Fruit fly (Drosophila melanogaster) ovary, adult (tissue): ENCODE measurements around the gene Lrrk.

Experiments used
- CG17801 ChIP-seq: fragments of 200-800 bp; optimal IDR thresholded peaks from 2 replicates; lab custom pipeline; 2019; ENCODE audit warnings: missing biosample characterization, mild to moderate bottlenecking, missing genetic modification characterization, moderate library complexity; ENCODE audit not compliant: partially characterized antibody

Lrrk gene

DNA sequence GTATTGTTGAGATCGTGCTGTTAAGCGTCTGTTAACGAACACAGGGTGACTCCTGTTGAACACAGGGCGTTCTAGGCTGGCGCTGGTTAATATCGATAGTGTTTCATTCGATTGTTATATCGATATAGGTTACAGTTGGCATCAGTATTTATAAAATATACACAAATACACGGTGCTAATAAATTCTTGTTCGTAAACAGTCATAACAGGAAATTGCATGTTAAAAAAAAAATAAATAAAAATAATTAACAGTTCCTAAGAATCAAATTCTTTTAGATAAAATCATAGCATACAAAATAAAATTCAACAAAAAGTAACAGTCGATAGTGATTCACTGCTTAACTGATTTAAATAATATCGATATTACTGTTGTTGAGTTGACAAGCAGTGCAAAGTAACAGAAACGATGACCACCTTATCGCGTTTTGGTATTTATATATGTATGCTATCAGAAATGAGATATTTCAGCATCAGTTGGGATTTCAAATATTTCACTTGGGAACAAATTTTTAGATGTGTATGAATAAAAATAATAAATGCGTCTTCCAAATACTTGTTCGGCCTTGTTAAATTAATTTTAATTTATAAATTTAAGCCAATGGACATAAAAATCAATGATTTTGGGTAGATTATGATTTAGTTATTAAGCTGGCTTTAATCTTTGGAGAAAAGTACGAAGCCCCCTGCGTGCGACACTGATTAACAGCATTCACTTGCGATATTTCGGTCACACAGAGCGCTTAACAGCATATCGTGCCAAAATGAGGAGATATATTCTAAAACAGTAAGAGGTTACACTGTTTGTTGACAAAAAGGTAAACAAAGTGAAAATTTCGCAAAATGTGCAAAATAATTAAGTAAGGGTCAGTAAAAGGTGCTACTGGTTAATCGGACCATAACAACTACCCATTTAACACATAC is at the start of gene Lrrk, which contains the start of gene Pi3K92E:
Gene Lrrk (plus strand): TSS at position 807 of the 921 bp plus-strand sequence.
Gene Pi3K92E (minus strand): TSS at position 59 of the 921 bp plus-strand sequence.
- TF ChIP-seq CG17801 (GFP tag; lab: Kevin White, UChicago), result peak; percentile 26

DNA sequence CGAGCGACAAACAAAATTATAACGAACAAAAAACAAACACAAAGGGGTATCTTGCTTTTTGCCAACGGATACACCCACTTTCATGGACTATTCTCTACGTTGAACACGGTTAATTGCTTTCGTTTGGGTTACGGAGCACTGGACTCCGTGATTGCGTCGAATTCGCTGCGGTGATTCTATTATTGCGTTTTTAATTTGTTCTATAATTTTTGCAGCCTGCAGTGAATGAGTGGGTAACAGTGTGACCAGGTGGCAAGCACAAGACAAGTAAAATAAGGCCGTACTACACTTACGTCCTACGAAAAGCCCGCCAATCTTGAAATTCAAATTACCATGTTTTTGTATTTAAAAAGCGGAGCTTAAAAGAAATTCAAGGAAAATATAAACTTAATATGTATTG is 49.7 kb upstream of the Lrrk start, which contains the start of gene CG16953:
Gene CG16953 (minus strand): TSS at position 268 of the 400 bp plus-strand sequence.
- TF ChIP-seq CG17801 (GFP tag; lab: Kevin White, UChicago), result peak; percentile 40

DNA sequence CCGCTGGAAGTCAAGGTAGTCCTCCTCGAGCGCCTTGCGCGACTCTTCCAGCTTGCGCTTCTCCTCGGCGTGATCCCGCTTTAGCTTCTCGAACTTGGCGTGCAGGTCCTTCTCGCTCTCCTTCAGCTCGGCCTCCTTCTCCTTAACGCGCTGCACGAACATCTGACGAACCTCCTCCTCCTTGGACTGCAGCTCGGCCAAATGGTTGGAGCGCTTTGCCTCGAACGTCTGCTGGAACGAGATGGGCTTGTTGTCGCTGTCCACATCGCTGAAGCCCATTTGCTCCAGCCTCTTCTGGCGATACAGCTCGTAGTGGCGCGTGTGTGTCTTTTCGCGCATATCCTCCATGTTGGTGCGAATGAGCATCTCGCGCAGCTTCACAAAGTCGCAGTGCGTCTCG is 48.9 kb upstream of the Lrrk start:
- TF ChIP-seq CG17801 (GFP tag; lab: Kevin White, UChicago), result no peak

DNA sequence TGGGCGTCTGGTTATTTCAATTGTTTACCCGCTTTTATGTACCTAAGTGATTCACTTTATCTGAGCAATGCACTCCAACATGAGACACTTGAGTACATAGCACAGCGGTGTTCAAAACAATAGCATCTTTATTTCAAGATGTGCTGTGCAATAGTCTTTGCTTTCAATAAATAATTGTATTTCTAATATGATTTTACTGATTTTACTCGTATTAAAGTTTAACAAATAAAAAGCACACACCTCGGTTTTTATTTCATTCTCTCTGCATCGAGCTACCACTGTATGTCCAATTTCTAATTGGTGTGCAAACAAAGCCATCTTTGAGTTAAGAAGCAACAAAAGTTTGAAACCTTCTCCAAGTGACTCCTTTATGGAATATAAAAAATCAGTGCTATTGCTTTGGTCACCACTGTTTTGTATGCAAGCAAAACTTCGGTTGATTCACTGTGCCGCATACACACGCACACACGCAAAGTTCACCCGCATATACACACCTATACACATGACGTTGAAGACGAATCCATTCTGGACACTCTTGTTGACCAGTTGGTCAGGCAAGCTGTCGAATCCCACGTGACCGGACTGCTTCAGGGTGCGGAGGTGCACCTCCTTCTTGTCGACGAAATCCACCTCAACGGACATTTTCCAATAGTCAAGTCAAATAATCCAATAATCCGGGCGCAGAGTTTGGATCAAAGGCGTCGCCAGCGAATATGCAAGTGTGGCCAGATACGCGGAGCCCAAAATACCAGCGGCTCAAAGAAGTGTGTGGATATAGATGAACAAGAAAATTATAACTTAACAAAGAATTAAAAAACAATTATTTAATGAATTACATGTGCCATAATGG is 47.4 kb upstream of the Lrrk start, which contains the start of gene Septin2:
Gene Septin2 (minus strand): TSS at position 727 of the 850 bp plus-strand sequence.
- TF ChIP-seq CG17801 (GFP tag; lab: Kevin White, UChicago), result peak; percentile 65

- peak; percentile 67 for TF ChIP-seq CG17801 (GFP tag; lab: Kevin White, UChicago)
These were observed 46.8 kb upstream of the Lrrk start, which contains the start of gene Srp72 for dm6 chr3R:20588480-20588785. TSS of gene Srp72 (plus strand) at chr3R:20588711.

dm6 chr3R:20592517-20593462 is 42.5 kb upstream of the Lrrk start, which contains the start of the genes Pus1 and bon:
TSS of gene Pus1 (minus strand) at chr3R:20592671.
TSS of gene bon (plus strand) at chr3R:20593139.
- TF ChIP-seq CG17801 (GFP tag; lab: Kevin White, UChicago), result peak; percentile 35

DNA sequence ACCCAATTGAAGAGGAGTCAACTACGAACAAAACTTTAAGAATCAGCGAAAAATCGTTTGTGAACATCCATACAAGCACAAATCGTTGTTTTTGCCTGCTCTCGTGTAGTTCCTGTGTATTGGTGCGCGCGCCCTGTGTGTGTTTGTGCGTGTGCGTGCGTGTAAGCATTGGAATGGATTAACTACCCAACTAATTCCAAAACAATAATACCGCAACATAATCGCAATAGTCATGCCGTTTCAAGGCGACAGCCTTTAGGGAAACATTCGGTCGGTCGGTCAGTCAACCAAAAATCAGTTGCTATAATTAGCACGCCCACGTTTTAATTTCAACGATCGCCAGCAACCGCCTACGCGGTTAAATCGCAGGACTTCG is 41.8 kb upstream of the Lrrk start:
- no peak for TF ChIP-seq CG17801 (GFP tag; lab: Kevin White, UChicago)

dm6 chr3R:20594194-20595144 is 40.8 kb upstream of the Lrrk start:
- TF ChIP-seq CG17801 (GFP tag; lab: Kevin White, UChicago), result peak; percentile 89

- TF ChIP-seq CG17801 (GFP tag; lab: Kevin White, UChicago), result no peak
These were observed 40.0 kb upstream of the Lrrk start for dm6 chr3R:20595145-20595812.

dm6 chr3R:20595901-20596300 is 39.4 kb upstream of the Lrrk start:
- no peak for TF ChIP-seq CG17801 (GFP tag; lab: Kevin White, UChicago)

DNA sequence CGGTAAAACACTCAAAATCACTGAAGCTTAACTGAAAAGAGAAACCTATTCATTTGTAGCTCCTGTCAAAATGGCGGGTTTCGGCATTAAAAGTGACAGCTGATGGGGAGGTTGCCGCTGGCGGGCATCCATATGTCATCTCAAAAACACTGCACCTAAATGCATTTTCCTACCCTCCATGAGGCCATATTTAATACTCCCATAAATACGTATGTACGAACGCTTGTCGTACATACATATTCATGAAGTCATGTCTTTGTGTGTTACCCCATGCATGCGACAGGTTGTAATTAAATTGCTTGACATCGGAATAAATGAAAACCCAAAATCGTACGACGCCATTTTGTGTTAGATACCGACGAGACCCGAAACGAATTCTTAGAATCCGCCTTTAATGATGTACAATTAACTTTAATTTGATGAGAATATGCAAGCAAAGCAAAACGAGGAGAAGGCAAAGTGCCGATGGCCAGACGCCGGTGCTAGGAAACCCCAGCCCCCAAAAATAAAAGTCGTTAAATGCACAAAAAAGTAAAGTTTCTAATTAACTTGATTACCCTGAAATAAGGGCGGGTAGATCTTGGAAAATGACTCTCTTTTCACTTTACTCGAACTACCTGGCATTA is 38.8 kb upstream of the Lrrk start:
- no peak for TF ChIP-seq CG17801 (GFP tag; lab: Kevin White, UChicago)
